Worm (Caenorhabditis elegans): Measurements from ENCODE around the gene Y37H2A.13.

DNA sequence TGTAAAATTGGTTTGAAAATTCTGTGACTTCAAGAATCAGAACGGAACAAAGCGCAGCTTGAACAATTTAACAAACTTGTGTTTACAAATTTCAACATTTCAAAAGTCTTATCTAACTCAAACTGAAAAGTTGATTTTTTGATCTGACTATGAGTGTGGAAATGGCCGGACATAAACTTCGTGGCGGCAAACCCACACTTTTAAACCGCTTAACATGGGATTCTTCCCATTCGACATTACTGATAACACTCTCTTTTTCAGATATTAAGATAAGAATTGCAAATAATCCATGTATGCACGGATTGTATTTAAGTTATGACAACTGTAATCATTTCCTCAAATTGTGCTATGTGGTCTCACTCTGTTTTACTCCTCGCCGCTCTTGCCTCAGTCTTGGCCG, 48.5 kb downstream of the Y37H2A.13 start, which contains the start of gene clec-42:
- TF ChIP-seq Y53G8AR.9 (GFP tag; conservative IDR thresholded peaks at IDR 0.05) (no peak), nfya-1 (tag; optimal IDR thresholded peaks at IDR 0.05; ENCODE audit: borderline replicate concordance, insufficient read depth) (no peak), ceh-40 (GFP tag; IDR thresholded peaks at IDR 0.05) (no peak), mcd-1 (GFP tag; IDR thresholded peaks at IDR 0.05) (no peak), dpff-1 (tag; optimal IDR thresholded peaks at IDR 0.05) (no peak), unc-62 (GFP tag; optimal IDR thresholded peaks at IDR 0.05) (no peak), T07F8.4 (tag; optimal IDR thresholded peaks at IDR 0.05) (no peak), sea-2 (GFP tag; IDR thresholded peaks at IDR 0.05) (no peak), attf-6 (GFP tag; IDR thresholded peaks at IDR 0.05) (no peak), hmg-20 (GFP tag; IDR thresholded peaks at IDR 0.05) (no peak), cebp-1 (GFP tag; IDR thresholded peaks at IDR 0.05) (no peak), cebp-1 (tag; optimal IDR thresholded peaks at IDR 0.05) (no peak), snpc-4 (GFP tag; optimal IDR thresholded peaks at IDR 0.05) (no peak), snpc-4 (tag; optimal IDR thresholded peaks at IDR 0.05) (no peak)

All from whole organism, young adult.